Worm (Caenorhabditis elegans) whole organism, late embryonic: ENCODE data around the gene C44B9.2.

Source experiments
- ama-1 ChIP-seq: fragments of 150-350 bp; optimal IDR thresholded peaks from 2 replicates; lab custom pipeline; 2014
- che-1 ChIP-seq: sonication (generic microtip); optimal IDR thresholded peaks from 2 replicates; lab custom pipeline; 2016; ENCODE audit warnings: mild to moderate bottlenecking, missing genetic modification characterization, missing compliant biosample characterization
- odd-2 ChIP-seq: sonication (generic microtip); optimal IDR thresholded peaks from 2 replicates; lab custom pipeline; 2017; ENCODE audit warnings: antibody characterized with exemption, mild to moderate bottlenecking, missing genetic modification characterization, missing compliant biosample characterization
- pha-4 ChIP-seq: fragments of 150-350 bp; optimal IDR thresholded peaks from 2 replicates; lab custom pipeline; 2018; ENCODE audit warnings: missing biosample characterization, missing genetic modification reagents, missing genetic modification characterization
- unc-42 ChIP-seq: sonication (generic microtip); optimal IDR thresholded peaks from 2 replicates; lab custom pipeline; 2016; ENCODE audit warnings: missing genotype, missing genetic modification characterization, missing compliant biosample characterization
- unc-86 ChIP-seq: sonication (generic microtip); optimal IDR thresholded peaks from 2 replicates; lab custom pipeline; 2016; ENCODE audit warnings: missing genetic modification characterization, missing compliant biosample characterization

- TF ChIP-seq pha-4 (tag; lab: Kevin White, UChicago) (no peak), unc-42 (no peak), odd-2 (no peak), ama-1 (no peak), che-1 (tag; lab: Kevin White, UChicago) (no peak), unc-86 (no peak)
Observed at ce11 chrIII:10888824-10889223, 13.6 kb downstream of the C44B9.2 start.
